Fruit fly (Drosophila melanogaster): ENCODE measurements around the gene Gr64e.

DNA sequence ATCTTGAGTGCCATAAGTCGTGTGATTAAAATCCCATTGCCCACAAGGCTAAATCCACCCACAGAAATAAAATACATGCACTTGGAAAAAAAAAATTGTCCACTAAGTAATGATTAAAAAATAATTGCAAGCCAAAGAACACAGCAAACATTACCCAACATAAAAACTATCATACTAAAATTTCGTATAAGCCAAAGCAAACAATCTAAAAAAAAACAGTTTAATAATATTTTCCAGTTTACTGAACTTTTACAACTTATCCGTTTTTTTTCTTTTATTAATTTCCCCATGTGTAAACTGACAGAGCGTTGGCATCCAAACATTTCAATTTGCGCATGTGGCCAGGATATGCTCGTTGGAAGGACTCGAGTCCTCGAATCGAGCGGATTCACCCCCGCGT is 48.3 kb downstream of the Gr64e start:
- TF ChIP-seq Hr78 (GFP tag; optimal IDR thresholded peaks at IDR 0.05), result no peak
- TF ChIP-seq CG10209 (GFP tag; optimal IDR thresholded peaks at IDR 0.05), result no peak
- no peak for TF ChIP-seq pan (optimal IDR thresholded peaks at IDR 0.05)
- TF ChIP-seq pan (GFP tag; optimal IDR thresholded peaks at IDR 0.05 in 1 of 2, IDR thresholded peaks at IDR 0.05 in 1 of 2), result no peak
- TF ChIP-seq CG17568 (GFP tag; optimal IDR thresholded peaks at IDR 0.05), result no peak
- no peak for TF ChIP-seq stc (GFP tag; IDR thresholded peaks at IDR 0.05)
- no peak for TF ChIP-seq Chrac-16 (GFP tag; optimal IDR thresholded peaks at IDR 0.05)
- no peak for TF ChIP-seq sens-2 (GFP tag; IDR thresholded peaks at IDR 0.05)
- no peak for TF ChIP-seq CG16779 (GFP tag; IDR thresholded peaks at IDR 0.05)
- TF ChIP-seq CG4617 (GFP tag; optimal IDR thresholded peaks at IDR 0.05; ENCODE audit: borderline replicate concordance), result no peak
- no peak for TF ChIP-seq klu (GFP tag; IDR thresholded peaks at IDR 0.05)
- no peak for TF ChIP-seq maf-S (GFP tag; optimal IDR thresholded peaks at IDR 0.05)
- no peak for TF ChIP-seq lab (GFP tag; optimal IDR thresholded peaks at IDR 0.05)
- TF ChIP-seq Hr39 (optimal IDR thresholded peaks at IDR 0.05), result no peak
- TF ChIP-seq CG18619 (GFP tag; optimal IDR thresholded peaks at IDR 0.05), result no peak

Data from whole organism, embryonic.